Worm (Caenorhabditis elegans): ENCODE measurements around the gene rpl-21.

DNA sequence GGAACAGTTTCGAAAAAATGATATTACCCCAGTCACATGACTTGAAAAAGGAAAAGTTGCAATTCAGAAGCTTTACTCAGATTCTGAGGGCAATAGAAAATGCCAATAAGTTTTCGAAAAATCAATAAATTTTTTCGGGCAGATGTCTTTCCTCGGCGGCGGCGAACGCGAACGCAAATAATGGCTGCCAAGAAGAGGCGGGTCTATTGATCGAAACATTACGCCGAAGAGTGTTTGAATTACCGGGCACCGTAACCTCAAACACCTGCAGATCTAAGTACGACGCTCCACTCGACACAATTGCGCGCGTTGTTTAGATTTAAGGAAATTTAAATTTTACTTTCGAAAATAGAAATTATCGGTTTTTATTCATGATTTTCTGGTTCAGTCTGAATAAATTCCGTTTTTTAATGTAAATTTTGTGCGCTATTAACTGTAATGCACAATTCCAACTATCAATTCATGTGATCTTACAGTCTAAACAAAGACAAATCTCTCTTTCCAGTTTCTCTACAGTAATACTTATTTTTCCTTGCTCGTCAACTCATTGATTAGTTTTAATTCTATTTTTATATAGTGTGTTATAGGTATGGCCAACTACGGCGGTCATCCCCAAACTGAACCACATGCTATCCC lies 33.9 kb upstream of the rpl-21 start, which contains the start of gene prp-8:
- TF ChIP-seq K11D2.4 (GFP tag; IDR thresholded peaks at IDR 0.05) (peak; percentile 29; the same call in 1 of the 2 replicates), bed-2 (GFP tag; IDR thresholded peaks at IDR 0.05) (no peak), ztf-28 (GFP tag; IDR thresholded peaks at IDR 0.05) (no peak), F39B2.1 (GFP tag; IDR thresholded peaks at IDR 0.05) (no peak), mel-28 (tag; optimal IDR thresholded peaks at IDR 0.05; ENCODE audit: borderline replicate concordance) (no peak), nfya-1 (tag; optimal IDR thresholded peaks at IDR 0.05; ENCODE audit: borderline replicate concordance, insufficient read depth) (no peak), sea-2 (GFP tag; IDR thresholded peaks at IDR 0.05) (no peak), K12H6.12 (tag; optimal IDR thresholded peaks at IDR 0.05) (peak; percentile 72), akir-1 (GFP tag; optimal IDR thresholded peaks at IDR 0.05) (no peak)

All from whole organism, young adult.